Worm (Caenorhabditis elegans) whole organism, young adult: ENCODE data around the gene T10F2.2.

Experiments
- C17E4.6 ChIP-seq: fragments of 200-800 bp; sonication (Bioruptor generic); IDR thresholded peaks from 2 replicates; pipeline ENCODE4 v1.3.6; 2022; ENCODE audit warnings: missing genetic modification reagents, missing genetic modification characterization, missing compliant biosample characterization
- F23B12.7 ChIP-seq: sonication (generic microtip); optimal IDR thresholded peaks from 2 replicates; lab custom pipeline; 2017; ENCODE audit warnings: missing genetic modification characterization, mild to moderate bottlenecking, missing compliant biosample characterization, antibody characterized with exemption, moderate library complexity; ENCODE audit not compliant: insufficient read depth
- T26A5.8 ChIP-seq: sonication (generic microtip); optimal IDR thresholded peaks from 2 replicates; lab custom pipeline; 2016; ENCODE audit warnings: missing genetic modification characterization, missing compliant biosample characterization
- ama-1 ChIP-seq, 3 experiments: fragments of 150-350 bp in 1 of 3; sonication (generic microtip) in 2 of 3; optimal IDR thresholded peaks; 2 replicates each; lab custom pipeline; 2014 to 2018; ENCODE audit warnings: missing biosample characterization in 2 of 3, missing genetic modification characterization in 2 of 3, missing genetic modification reagents in 2 of 3
- ceh-79 ChIP-seq: sonication (generic microtip); optimal IDR thresholded peaks from 2 replicates; lab custom pipeline; 2017; ENCODE audit warnings: mild to moderate bottlenecking, missing genetic modification characterization, missing compliant biosample characterization
- sdz-38 ChIP-seq: sonication (generic microtip); optimal IDR thresholded peaks from 2 replicates; lab custom pipeline; 2016; ENCODE audit warnings: missing genotype, missing genetic modification characterization, missing compliant biosample characterization
- somi-1 ChIP-seq: fragments of 200-800 bp; sonication (Bioruptor generic); optimal IDR thresholded peaks from 2 replicates; lab custom pipeline; 2018; ENCODE audit warnings: mild to moderate bottlenecking, missing genetic modification characterization, missing compliant biosample characterization

ce11 chrIII:5199577-5199976 lies 34.5 kb upstream of the T10F2.2 start, which contains the start of gene emb-8:
- TF ChIP-seq T26A5.8 (tag; lab: Kevin White, UChicago) (no peak), ceh-79 (tag; lab: Kevin White, UChicago) (no peak), ama-1 (optimal IDR thresholded peaks at IDR 0.05; lab: Kevin White, UChicago) (no peak), ama-1 (GFP tag; optimal IDR thresholded peaks at IDR 0.05; lab: Kevin White, UChicago) (no peak), F23B12.7 (tag; lab: Kevin White, UChicago) (no peak), C17E4.6 (GFP tag; lab: Robert Waterston, UW) (no peak), sdz-38 (tag; lab: Kevin White, UChicago) (no peak), somi-1 (GFP tag; lab: Kevin White, UChicago) (no peak)
